Worm (Caenorhabditis elegans): Measurements from ENCODE around the gene rpl-3.
A peak's percentile ranks its signal among the peaks of the same experiment; 100 is the strongest.

Gene rpl-3

DNA sequence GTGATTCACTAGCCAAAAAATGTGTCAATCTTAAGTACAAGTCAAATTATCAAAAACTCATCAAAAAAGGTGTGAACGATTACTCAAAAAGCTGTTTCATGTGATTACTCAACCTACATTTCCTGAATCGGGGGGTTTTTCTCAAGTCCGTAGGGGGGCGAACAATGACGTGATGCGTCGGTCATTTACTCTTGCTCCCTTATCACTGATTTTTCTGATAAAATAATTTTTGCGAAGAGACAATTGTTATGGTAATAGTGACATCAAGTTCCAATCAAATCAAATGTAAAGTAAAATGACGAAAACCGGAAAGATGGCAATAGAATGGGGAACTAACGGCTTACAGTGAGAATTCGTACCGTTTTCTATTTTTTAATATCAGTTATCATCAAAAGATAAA lies 26.3 kb downstream of the rpl-3 start:
- TF ChIP-seq hmg-4 (GFP tag; optimal IDR thresholded peaks at IDR 0.05) (no peak), tbx-37 (GFP tag; conservative IDR thresholded peaks at IDR 0.05) (no peak), ama-1 (optimal IDR thresholded peaks at IDR 0.05) (no peak), hnd-1 (tag; optimal IDR thresholded peaks at IDR 0.05) (no peak), hmbx-1 (tag; optimal IDR thresholded peaks at IDR 0.05) (no peak), B0310.2 (tag; optimal IDR thresholded peaks at IDR 0.05) (no peak), ceh-13 (GFP tag; optimal IDR thresholded peaks at IDR 0.05) (no peak), aly-1 (tag; optimal IDR thresholded peaks at IDR 0.05) (no peak), tra-4 (tag; optimal IDR thresholded peaks at IDR 0.05) (no peak), tbx-11 (GFP tag; IDR thresholded peaks at IDR 0.05) (no peak), ceh-36 (tag; optimal IDR thresholded peaks at IDR 0.05) (no peak), sea-1 (GFP tag; conservative IDR thresholded peaks at IDR 0.05) (no peak), scrt-1 (GFP tag; IDR thresholded peaks at IDR 0.05) (no peak), ets-7 (tag; optimal IDR thresholded peaks at IDR 0.05) (no peak), pes-1 (GFP tag; IDR thresholded peaks at IDR 0.05) (no peak), flt-1 (GFP tag; IDR thresholded peaks at IDR 0.05) (no peak)

DNA sequence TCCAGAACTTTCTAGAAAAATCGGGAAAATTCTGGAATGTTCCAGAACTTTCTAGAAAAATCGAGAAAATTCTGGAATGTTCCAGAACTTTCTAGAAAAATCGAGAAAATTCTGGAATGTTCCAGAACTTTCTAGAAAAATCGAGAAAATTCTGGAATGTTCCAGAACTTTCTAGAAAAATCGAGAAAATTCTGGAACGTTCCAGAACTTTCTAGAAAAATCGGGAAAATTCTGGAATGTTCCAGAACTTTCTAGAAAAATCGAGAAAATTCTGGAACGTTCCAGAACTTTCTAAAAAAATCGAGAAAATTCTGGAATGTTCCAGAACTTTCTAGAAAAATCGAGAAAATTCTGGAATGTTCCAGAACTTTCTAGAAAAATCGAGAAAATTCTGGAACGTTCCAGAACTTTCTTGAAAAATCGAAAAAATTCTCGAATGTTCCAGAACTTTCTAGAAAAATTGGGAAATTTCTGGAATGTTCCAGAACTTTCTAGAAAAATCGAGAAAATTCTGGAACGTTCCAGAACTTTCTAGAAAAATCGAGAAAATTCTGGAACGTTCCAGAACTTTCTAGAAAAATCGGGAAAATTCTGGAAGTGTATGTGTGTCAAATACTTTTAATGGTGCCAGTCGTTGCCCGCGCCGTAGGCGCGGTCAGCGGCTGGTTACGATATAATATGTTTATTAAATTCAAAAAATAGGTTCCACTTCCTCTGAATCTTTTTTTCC lies 29.6 kb downstream of the rpl-3 start:
- peak; percentile 54; the same call in 1 of the 2 replicates for TF ChIP-seq sea-1 (GFP tag; conservative IDR thresholded peaks at IDR 0.05)
- peak; percentile 82 for TF ChIP-seq flt-1 (GFP tag; IDR thresholded peaks at IDR 0.05)
- TF ChIP-seq tbx-37 (GFP tag; conservative IDR thresholded peaks at IDR 0.05) = peak; percentile 43; the same call in 1 of the 2 replicates
- TF ChIP-seq pes-1 (GFP tag; IDR thresholded peaks at IDR 0.05) = peak; percentile 74

DNA sequence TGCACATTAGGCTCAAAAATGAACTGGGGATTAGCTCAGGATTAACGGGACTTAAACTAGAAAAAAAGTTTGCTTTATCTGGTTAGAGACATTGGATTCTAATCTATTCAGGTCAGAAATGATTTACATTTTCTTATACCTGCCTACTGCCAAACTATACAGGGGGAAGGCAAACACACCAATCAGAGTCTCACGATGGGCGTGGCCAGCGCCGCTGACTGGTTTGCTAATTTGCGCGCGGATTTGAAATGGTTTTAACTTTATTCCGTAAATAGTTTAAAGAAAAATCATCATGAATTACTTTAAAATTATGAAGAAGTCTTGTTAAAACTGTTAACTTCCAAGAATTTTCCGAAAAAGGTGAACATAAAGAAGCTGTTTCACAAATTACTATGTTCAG lies 30.7 kb downstream of the rpl-3 start:
- TF ChIP-seq tbx-11 (GFP tag; IDR thresholded peaks at IDR 0.05) (no peak), ceh-13 (GFP tag; optimal IDR thresholded peaks at IDR 0.05) (no peak), ceh-36 (tag; optimal IDR thresholded peaks at IDR 0.05) (peak; percentile 43)

DNA sequence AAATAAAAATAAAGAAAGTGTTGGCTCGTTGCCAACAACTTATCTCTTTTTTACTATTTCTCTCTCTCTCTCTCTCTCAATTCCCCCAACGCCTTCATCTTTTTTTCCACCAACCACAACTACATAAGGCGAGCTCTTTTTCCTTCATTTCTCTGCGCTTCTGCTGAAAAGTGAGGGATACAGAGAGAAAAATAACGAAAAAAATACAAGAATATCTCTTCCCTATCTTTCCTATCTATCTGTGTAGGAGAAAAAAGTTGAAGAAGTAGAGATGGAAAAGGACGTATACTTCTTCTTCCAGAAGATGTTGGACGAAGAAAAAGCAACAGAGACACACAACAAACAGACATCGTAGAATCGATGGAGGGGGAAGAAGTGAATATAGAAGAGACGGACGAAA lies 31.2 kb downstream of the rpl-3 start:
- TF ChIP-seq ets-7 (tag; optimal IDR thresholded peaks at IDR 0.05) = no peak
- no peak for TF ChIP-seq ceh-13 (GFP tag; optimal IDR thresholded peaks at IDR 0.05)
- no peak for TF ChIP-seq tbx-11 (GFP tag; IDR thresholded peaks at IDR 0.05)
- TF ChIP-seq hmbx-1 (tag; optimal IDR thresholded peaks at IDR 0.05) = no peak
- no peak for TF ChIP-seq sea-1 (GFP tag; conservative IDR thresholded peaks at IDR 0.05)
- no peak for TF ChIP-seq B0310.2 (tag; optimal IDR thresholded peaks at IDR 0.05)
- no peak for TF ChIP-seq flt-1 (GFP tag; IDR thresholded peaks at IDR 0.05)
- no peak for TF ChIP-seq hnd-1 (tag; optimal IDR thresholded peaks at IDR 0.05)
- TF ChIP-seq ama-1 (optimal IDR thresholded peaks at IDR 0.05) = no peak
- no peak for TF ChIP-seq F13C5.2 (tag; optimal IDR thresholded peaks at IDR 0.05)
- TF ChIP-seq aly-1 (tag; optimal IDR thresholded peaks at IDR 0.05) = no peak
- no peak for TF ChIP-seq scrt-1 (GFP tag; IDR thresholded peaks at IDR 0.05)
- no peak for TF ChIP-seq hmg-4 (GFP tag; optimal IDR thresholded peaks at IDR 0.05)
- TF ChIP-seq pes-1 (GFP tag; IDR thresholded peaks at IDR 0.05) = no peak
- no peak for TF ChIP-seq tra-4 (tag; optimal IDR thresholded peaks at IDR 0.05)
- no peak for TF ChIP-seq ceh-36 (tag; optimal IDR thresholded peaks at IDR 0.05)
- no peak for TF ChIP-seq tbx-37 (GFP tag; conservative IDR thresholded peaks at IDR 0.05)

DNA sequence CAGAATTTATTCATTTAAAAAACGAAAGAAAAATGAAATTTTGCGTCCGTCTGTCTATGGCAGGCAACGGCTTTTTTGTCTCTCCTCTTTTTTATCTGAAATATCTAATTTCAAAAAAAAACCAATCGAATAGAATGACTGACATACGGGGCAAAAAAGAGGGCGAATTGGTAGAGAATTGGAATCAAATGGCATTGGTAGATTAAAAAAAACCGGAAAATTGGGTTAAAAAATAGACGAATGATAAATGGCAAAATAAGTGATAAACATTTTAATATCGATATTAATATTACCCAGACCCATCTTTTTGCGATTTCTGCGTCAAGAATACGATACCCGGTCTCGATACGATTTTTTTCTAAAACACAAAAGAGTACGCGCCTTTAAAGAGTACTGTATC lies 33.9 kb downstream of the rpl-3 start, which contains the start of gene tir-1:
Gene tir-1, minus strand, starts transcription at position 101 of the 400 bp plus-strand sequence.
- TF ChIP-seq hmg-4 (GFP tag; optimal IDR thresholded peaks at IDR 0.05) (no peak), ama-1 (optimal IDR thresholded peaks at IDR 0.05) (no peak), pes-1 (GFP tag; IDR thresholded peaks at IDR 0.05) (no peak), ceh-36 (tag; optimal IDR thresholded peaks at IDR 0.05) (no peak), B0310.2 (tag; optimal IDR thresholded peaks at IDR 0.05) (no peak), tbx-11 (GFP tag; IDR thresholded peaks at IDR 0.05) (no peak), ceh-13 (GFP tag; optimal IDR thresholded peaks at IDR 0.05) (no peak), F13C5.2 (tag; optimal IDR thresholded peaks at IDR 0.05) (no peak), hmbx-1 (tag; optimal IDR thresholded peaks at IDR 0.05) (no peak), tra-4 (tag; optimal IDR thresholded peaks at IDR 0.05) (no peak)

DNA sequence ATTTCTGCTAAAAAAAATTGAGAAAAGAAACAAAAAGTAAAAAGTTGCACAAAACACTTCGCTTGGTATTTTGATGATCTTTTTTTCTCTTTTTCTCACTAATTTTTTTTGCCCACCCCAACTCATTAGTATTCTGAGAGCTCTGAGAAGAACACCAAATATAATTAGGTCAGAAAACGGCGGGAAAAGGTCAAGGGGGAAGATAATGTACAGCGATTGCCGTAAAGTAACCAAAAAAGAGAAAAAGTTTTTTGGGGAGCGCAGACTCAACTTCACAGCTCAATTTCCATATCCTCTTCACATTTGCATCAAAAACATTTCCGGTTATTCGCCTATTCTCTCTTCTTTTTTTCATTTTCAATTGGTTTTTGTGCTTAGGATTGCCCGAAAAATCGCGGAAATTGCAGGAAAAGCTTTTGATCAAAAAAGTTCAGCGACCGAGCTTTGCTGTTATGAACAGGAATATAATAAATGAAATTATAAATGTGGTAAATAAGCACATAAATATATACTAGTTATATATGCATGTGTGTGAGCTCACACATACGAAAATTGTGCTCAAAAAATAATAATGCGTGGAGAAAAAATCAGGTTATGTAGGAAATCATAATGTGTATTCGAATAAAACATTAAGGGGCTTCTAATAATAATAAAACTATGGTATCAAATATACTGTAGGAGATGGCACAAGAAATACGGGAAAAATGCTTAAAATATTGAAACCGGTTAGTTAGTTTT lies 35.1 kb downstream of the rpl-3 start:
- TF ChIP-seq ama-1 (optimal IDR thresholded peaks at IDR 0.05) = no peak

DNA sequence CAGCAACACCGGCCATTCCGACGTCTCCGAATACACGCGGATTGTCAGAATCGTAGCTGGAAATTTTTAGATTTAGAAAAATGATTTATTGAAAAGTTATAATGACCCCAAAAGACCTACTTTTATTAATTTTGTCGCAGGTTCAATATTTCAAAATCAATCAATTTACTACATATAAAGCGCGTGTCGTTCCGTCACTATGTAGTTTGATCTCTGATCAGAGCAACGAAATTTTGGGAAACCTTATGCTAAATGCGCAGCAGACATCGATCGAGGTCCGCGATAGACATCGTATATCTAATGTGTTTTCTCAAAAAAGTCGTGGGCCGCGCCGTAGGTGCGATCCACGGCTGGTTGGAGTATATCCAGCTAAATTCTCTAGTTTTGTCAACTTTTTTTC lies 38.8 kb downstream of the rpl-3 start:
- no peak for TF ChIP-seq sea-1 (GFP tag; conservative IDR thresholded peaks at IDR 0.05)
- TF ChIP-seq tra-4 (tag; optimal IDR thresholded peaks at IDR 0.05) = no peak

DNA sequence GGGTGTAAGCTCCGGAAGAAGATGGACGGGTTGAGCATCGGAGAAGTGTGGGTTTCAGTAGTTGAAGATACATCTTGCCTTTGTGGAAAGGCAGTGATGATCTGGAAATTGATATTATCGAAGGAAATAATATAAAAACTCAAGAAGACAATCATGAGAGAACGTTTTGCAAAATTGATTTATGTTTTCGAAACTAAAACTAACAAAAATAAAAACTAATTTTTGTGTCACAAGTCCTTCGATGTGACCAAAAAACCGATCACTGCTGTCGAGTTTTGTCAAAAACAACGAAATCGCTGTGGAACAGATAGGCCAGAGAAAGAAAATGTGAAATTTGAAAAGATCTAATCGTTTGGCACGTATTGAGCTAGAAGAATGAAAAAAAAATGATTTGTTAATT lies 39.9 kb downstream of the rpl-3 start, which contains the start of gene mmcm-1:
Gene mmcm-1, minus strand, starts transcription at position 101 of the 400 bp plus-strand sequence.
- TF ChIP-seq tbx-37 (GFP tag; conservative IDR thresholded peaks at IDR 0.05) (no peak), ceh-13 (GFP tag; optimal IDR thresholded peaks at IDR 0.05) (no peak), hmg-4 (GFP tag; optimal IDR thresholded peaks at IDR 0.05) (no peak), B0310.2 (tag; optimal IDR thresholded peaks at IDR 0.05) (no peak), ets-7 (tag; optimal IDR thresholded peaks at IDR 0.05) (no peak), sea-1 (GFP tag; conservative IDR thresholded peaks at IDR 0.05) (no peak), pes-1 (GFP tag; IDR thresholded peaks at IDR 0.05) (no peak), hnd-1 (tag; optimal IDR thresholded peaks at IDR 0.05) (no peak), scrt-1 (GFP tag; IDR thresholded peaks at IDR 0.05) (no peak), flt-1 (GFP tag; IDR thresholded peaks at IDR 0.05) (no peak), hmbx-1 (tag; optimal IDR thresholded peaks at IDR 0.05) (no peak), ceh-36 (tag; optimal IDR thresholded peaks at IDR 0.05) (no peak), F13C5.2 (tag; optimal IDR thresholded peaks at IDR 0.05) (no peak), ama-1 (optimal IDR thresholded peaks at IDR 0.05) (no peak), tra-4 (tag; optimal IDR thresholded peaks at IDR 0.05) (no peak), aly-1 (tag; optimal IDR thresholded peaks at IDR 0.05) (no peak), tbx-11 (GFP tag; IDR thresholded peaks at IDR 0.05) (no peak)
